Worm (Caenorhabditis elegans): ENCODE data around the gene rilp-1.

The rilp-1 gene

DNA sequence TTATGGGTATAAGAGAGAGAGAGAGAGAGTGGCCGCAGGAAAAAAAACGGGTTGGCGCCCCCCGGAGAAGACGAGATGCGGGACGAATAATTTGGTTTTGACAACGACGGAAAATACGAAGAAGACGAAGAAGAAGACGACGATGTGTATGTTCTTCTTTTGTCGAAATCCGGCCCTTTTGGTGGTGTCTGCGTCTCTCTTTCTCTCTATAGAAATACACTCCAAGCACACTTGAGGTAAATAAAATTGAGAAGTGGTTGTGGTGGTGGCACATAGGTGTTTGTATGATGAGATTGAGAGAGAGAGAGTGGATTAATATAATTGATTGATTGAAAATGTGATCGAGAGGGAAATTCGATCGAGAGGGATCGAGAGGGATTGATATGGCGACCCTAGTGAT lies 36.9 kb downstream of the rilp-1 start:
- TF ChIP-seq nhr-47 (tag; optimal IDR thresholded peaks at IDR 0.05) (peak; percentile 36), skn-1 (tag; optimal IDR thresholded peaks at IDR 0.05) (peak; percentile 20), elt-3 (tag; optimal IDR thresholded peaks at IDR 0.05) (peak in 1 of 6 experiments; percentile 24), fkh-10 (GFP tag; optimal IDR thresholded peaks at IDR 0.05) (peak; percentile 17), swsn-7 (tag; optimal IDR thresholded peaks at IDR 0.05) (peak; percentile 13), blmp-1 (tag; optimal IDR thresholded peaks at IDR 0.05) (peak; percentile 86), lin-14 (GFP tag; optimal IDR thresholded peaks at IDR 0.05) (peak; percentile 90), ets-5 (GFP tag; IDR thresholded peaks at IDR 0.05) (no peak), rnt-1 (tag; optimal IDR thresholded peaks at IDR 0.05) (no peak), nhr-20 (tag; optimal IDR thresholded peaks at IDR 0.05) (peak; percentile 48), elt-2 (tag; optimal IDR thresholded peaks at IDR 0.05) (no peak), snu-23 (GFP tag; optimal IDR thresholded peaks at IDR 0.05) (peak; percentile 50), nhr-85 (tag) (peak; percentile 78), mep-1 (tag; optimal IDR thresholded peaks at IDR 0.05) (peak; percentile 28), fos-1 (tag; optimal IDR thresholded peaks at IDR 0.05) (peak; percentile 13), grh-1 (GFP tag; IDR thresholded peaks at IDR 0.05) (no peak; the same call in 1 of the 2 replicates), sox-4 (tag; optimal IDR thresholded peaks at IDR 0.05) (no peak), unc-130 (tag; optimal IDR thresholded peaks at IDR 0.05) (no peak), lin-13 (GFP tag; optimal IDR thresholded peaks at IDR 0.05) (peak; percentile 25), nhr-71 (tag; optimal IDR thresholded peaks at IDR 0.05) (peak; percentile 41), efl-1 (optimal IDR thresholded peaks at IDR 0.05) (peak in 1 of 2 experiments; percentile 18), efl-1 (GFP tag; optimal IDR thresholded peaks at IDR 0.05 in 1 of 2) (peak in 1 of 2 experiments; percentile 85), lsy-2 (tag; optimal IDR thresholded peaks at IDR 0.05) (peak; percentile 13 to 48), lin-35 (GFP tag; optimal IDR thresholded peaks at IDR 0.05) (peak; percentile 17 to 30)

- TF ChIP-seq swsn-7 (tag; optimal IDR thresholded peaks at IDR 0.05) (no peak), dsc-1 (tag; optimal IDR thresholded peaks at IDR 0.05) (peak; percentile 60)
These were observed 38.2 kb downstream of the rilp-1 start for ce11 chrIII:3674149-3674548.

DNA sequence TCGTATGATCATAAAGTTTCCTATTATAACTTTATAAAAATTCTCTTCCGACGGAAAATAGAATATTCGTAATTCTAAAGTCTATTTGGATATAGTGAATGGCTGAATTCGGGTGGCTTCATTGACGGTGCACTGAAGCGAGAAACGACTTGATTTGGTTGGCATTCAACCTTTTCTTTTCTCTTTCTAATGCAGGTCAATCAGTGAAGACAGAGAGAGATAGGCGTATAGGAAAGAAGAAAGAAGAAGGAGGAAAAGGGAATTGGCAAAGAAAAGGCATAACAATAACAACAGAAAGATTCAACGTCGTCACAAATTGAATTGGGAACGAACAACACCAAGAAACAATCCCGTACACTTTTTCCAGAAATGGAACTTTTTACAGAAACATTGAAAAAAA lies 39.5 kb downstream of the rilp-1 start:
- TF ChIP-seq blmp-1 (tag; optimal IDR thresholded peaks at IDR 0.05) (peak; percentile 94), mab-9 (GFP tag; IDR thresholded peaks at IDR 0.05) (no peak)

- TF ChIP-seq nhr-84 (tag; optimal IDR thresholded peaks at IDR 0.05) (no peak), nhr-77 (tag; optimal IDR thresholded peaks at IDR 0.05) (peak; percentile 35), zag-1 (tag; optimal IDR thresholded peaks at IDR 0.05) (no peak), lin-39 (tag; optimal IDR thresholded peaks at IDR 0.05) (no peak), nhr-11 (tag; optimal IDR thresholded peaks at IDR 0.05) (no peak), elt-3 (tag; optimal IDR thresholded peaks at IDR 0.05) (no peak), egl-27 (tag; optimal IDR thresholded peaks at IDR 0.05) (no peak), ceh-63 (GFP tag; optimal IDR thresholded peaks at IDR 0.05) (no peak), tbx-2 (tag; optimal IDR thresholded peaks at IDR 0.05) (peak; percentile 60), fkh-10 (GFP tag; optimal IDR thresholded peaks at IDR 0.05) (peak; percentile 23), pax-3 (tag; optimal IDR thresholded peaks at IDR 0.05) (no peak), nhr-19 (GFP tag; conservative IDR thresholded peaks at IDR 0.05) (peak; percentile 47), unc-30 (tag; optimal IDR thresholded peaks at IDR 0.05) (no peak), grh-1 (GFP tag; IDR thresholded peaks at IDR 0.05) (0 out of 2 replicates have a peak, but pooled peaks have one; percentile 6), nhr-12 (tag; optimal IDR thresholded peaks at IDR 0.05) (no peak), ceh-8 (GFP tag; optimal IDR thresholded peaks at IDR 0.05) (no peak), vab-15 (tag; optimal IDR thresholded peaks at IDR 0.05) (no peak), ztf-11 (tag; optimal IDR thresholded peaks at IDR 0.05) (no peak), efl-1 (optimal IDR thresholded peaks at IDR 0.05) (peak; percentile 64), efl-1 (GFP tag; optimal IDR thresholded peaks at IDR 0.05 in 1 of 2) (peak; percentile 24 to 94), mab-9 (GFP tag; IDR thresholded peaks at IDR 0.05) (no peak), lin-35 (GFP tag; optimal IDR thresholded peaks at IDR 0.05) (peak in 1 of 2 experiments; percentile 28), pag-3 (tag; optimal IDR thresholded peaks at IDR 0.05; ENCODE audit: borderline replicate concordance, insufficient read depth) (no peak), lin-15B (tag; optimal IDR thresholded peaks at IDR 0.05) (peak; percentile 38), Y116A8C.19 (tag; optimal IDR thresholded peaks at IDR 0.05; ENCODE audit: borderline replicate concordance) (no peak), xbp-1 (tag; optimal IDR thresholded peaks at IDR 0.05) (peak; percentile 60), tlp-1 (tag; optimal IDR thresholded peaks at IDR 0.05) (no peak), F16B12.6 (tag; optimal IDR thresholded peaks at IDR 0.05) (peak; percentile 35), unc-62 (GFP tag; optimal IDR thresholded peaks at IDR 0.05) (no peak)
These were observed 41.4 kb downstream of the rilp-1 start for ce11 chrIII:3677378-3677777.

Measured in whole organism, L1 larva.